Fruit fly (Drosophila melanogaster) whole organism, embryonic: ENCODE results near the gene mRpL39.

Source experiments
- Atf6 ChIP-seq: fragments of 200-800 bp; sonication (Bioruptor generic); IDR thresholded peaks from 2 replicates; pipeline ENCODE4 v1.3.6; 2022; ENCODE audit warnings: missing biosample characterization, missing genetic modification characterization
- BEAF-32 ChIP-seq: fragments of 200-800 bp; sonication (Bioruptor generic); optimal IDR thresholded peaks from 3 replicates; lab custom pipeline; 2017; ENCODE audit warnings: missing biosample characterization, missing genetic modification characterization, mild to moderate bottlenecking, moderate library complexity, missing genetic modification reagents
- Bdp1 ChIP-seq: fragments of 200-800 bp; sonication (Bioruptor generic); optimal IDR thresholded peaks from 3 replicates; lab custom pipeline; 2016; ENCODE audit warnings: missing biosample characterization, missing genetic modification characterization
- CG10209 ChIP-seq: fragments of 200-800 bp; sonication (Bioruptor generic); optimal IDR thresholded peaks from 3 replicates; lab custom pipeline; 2017; ENCODE audit warnings: missing biosample characterization, mild to moderate bottlenecking, missing genetic modification characterization, missing genetic modification reagents
- CG10431 ChIP-seq: fragments of 200-800 bp; sonication (Bioruptor generic); optimal IDR thresholded peaks from 3 replicates; lab custom pipeline; 2018; ENCODE audit warnings: missing biosample characterization, mild to moderate bottlenecking, missing genetic modification characterization
- CG10654 ChIP-seq: fragments of 200-800 bp; sonication (Bioruptor generic); optimal IDR thresholded peaks from 2 replicates; lab custom pipeline; 2016; ENCODE audit warnings: missing biosample characterization, missing genetic modification characterization
- CG12391 ChIP-seq: fragments of 200-800 bp; sonication (Bioruptor generic); optimal IDR thresholded peaks from 3 replicates; lab custom pipeline; 2018; ENCODE audit warnings: missing biosample characterization, mild to moderate bottlenecking, missing genetic modification characterization, moderate library complexity
- CG12659 ChIP-seq: fragments of 200-800 bp; sonication (Bioruptor generic); optimal IDR thresholded peaks from 3 replicates; lab custom pipeline; 2017; ENCODE audit warnings: mild to moderate bottlenecking, missing biosample characterization, missing genetic modification reagents, missing genetic modification characterization
- CG13894 ChIP-seq: fragments of 200-800 bp; sonication (Bioruptor generic); optimal IDR thresholded peaks from 3 replicates; lab custom pipeline; 2018; ENCODE audit warnings: missing biosample characterization, mild to moderate bottlenecking, missing genetic modification characterization, moderate library complexity
- CG1529 ChIP-seq: fragments of 200-800 bp; sonication (Bioruptor generic); optimal IDR thresholded peaks from 3 replicates; lab custom pipeline; 2018; ENCODE audit warnings: missing biosample characterization, missing genetic modification characterization
- CG15514 ChIP-seq: fragments of 200-800 bp; sonication (Bioruptor generic); optimal IDR thresholded peaks from 3 replicates; lab custom pipeline; 2017; ENCODE audit warnings: missing biosample characterization, missing genetic modification characterization, mild to moderate bottlenecking, moderate library complexity, missing genetic modification reagents
- CG17186 ChIP-seq: fragments of 200-800 bp; sonication (Bioruptor generic); optimal IDR thresholded peaks from 3 replicates; lab custom pipeline; 2017; ENCODE audit warnings: missing biosample characterization, missing genetic modification reagents, missing genetic modification characterization
- CG17385 ChIP-seq: fragments of 200-800 bp; sonication (Bioruptor generic); optimal IDR thresholded peaks from 3 replicates; lab custom pipeline; 2018; ENCODE audit warnings: missing biosample characterization, mild to moderate bottlenecking, missing genetic modification characterization
- CG3281 ChIP-seq: fragments of 200-800 bp; sonication (Bioruptor generic); optimal IDR thresholded peaks from 3 replicates; lab custom pipeline; 2017; ENCODE audit warnings: missing biosample characterization, mild to moderate bottlenecking, missing genetic modification characterization
- CG4617 ChIP-seq: fragments of 200-800 bp; sonication (Bioruptor generic); optimal IDR thresholded peaks from 3 replicates; lab custom pipeline; 2016; ENCODE audit warnings: missing biosample characterization, missing genetic modification characterization, borderline replicate concordance
- CG7745 ChIP-seq: fragments of 200-800 bp; sonication (Bioruptor generic); optimal IDR thresholded peaks from 2 replicates; lab custom pipeline; 2018; ENCODE audit warnings: missing biosample characterization, mild to moderate bottlenecking, missing genetic modification characterization, moderate library complexity
- CG7987 ChIP-seq: fragments of 200-800 bp; sonication (Bioruptor generic); optimal IDR thresholded peaks from 2 replicates; lab custom pipeline; 2018; ENCODE audit warnings: missing biosample characterization, mild to moderate bottlenecking, missing genetic modification characterization, moderate library complexity
- CG8388 ChIP-seq: fragments of 200-800 bp; sonication (Bioruptor generic); optimal IDR thresholded peaks from 2 replicates; lab custom pipeline; 2019; ENCODE audit warnings: missing biosample characterization, mild to moderate bottlenecking, missing genetic modification characterization, moderate library complexity
- Camta ChIP-seq: fragments of 200-800 bp; sonication (Bioruptor generic); optimal IDR thresholded peaks from 2 replicates; lab custom pipeline; 2016; ENCODE audit warnings: missing biosample characterization, missing genetic modification characterization
- Chrac-16 ChIP-seq: fragments of 200-800 bp; sonication (Bioruptor generic); optimal IDR thresholded peaks from 3 replicates; lab custom pipeline; 2016; ENCODE audit warnings: missing biosample characterization, missing genetic modification characterization
- Dip2 ChIP-seq: fragments of 200-800 bp; sonication (Bioruptor generic); IDR thresholded peaks from 2 replicates; pipeline ENCODE4 v1.3.6; 2022; ENCODE audit warnings: missing biosample characterization, missing genetic modification characterization
- H2.0 ChIP-seq: fragments of 200-800 bp; sonication (Bioruptor generic); IDR thresholded peaks from 2 replicates; pipeline ENCODE4 v1.3.6; 2022; ENCODE audit warnings: missing biosample characterization, missing genetic modification characterization
- HmgD ChIP-seq: fragments of 200-800 bp; sonication (Bioruptor generic); optimal IDR thresholded peaks from 3 replicates; lab custom pipeline; 2016; ENCODE audit warnings: missing biosample characterization, missing genetic modification characterization
- HmgZ ChIP-seq: fragments of 200-800 bp; sonication (Bioruptor generic); optimal IDR thresholded peaks from 2 replicates; lab custom pipeline; 2018; ENCODE audit warnings: missing biosample characterization, mild to moderate bottlenecking, missing genetic modification characterization
- Neu2 ChIP-seq: fragments of 200-800 bp; sonication (Bioruptor generic); optimal IDR thresholded peaks from 3 replicates; lab custom pipeline; 2016; ENCODE audit warnings: missing biosample characterization, missing genetic modification characterization, borderline replicate concordance
- Sry-δ ChIP-seq: fragments of 200-800 bp; sonication (Bioruptor generic); optimal IDR thresholded peaks from 2 replicates; lab custom pipeline; 2016; ENCODE audit warnings: missing biosample characterization, missing genetic modification characterization
- Xrp1 ChIP-seq: fragments of 200-800 bp; sonication (Bioruptor generic); IDR thresholded peaks from 2 replicates; pipeline ENCODE4 v1.3.6; 2022; ENCODE audit warnings: missing biosample characterization, missing genetic modification characterization
- ap ChIP-seq: fragments of 200-800 bp; sonication (Bioruptor generic); IDR thresholded peaks from 2 replicates; pipeline ENCODE4 v1.3.6; 2022; ENCODE audit warnings: missing biosample characterization, missing genetic modification characterization
- ase ChIP-seq: fragments of 200-800 bp; sonication (Bioruptor generic); IDR thresholded peaks from 3 replicates; pipeline ENCODE4 v1.3.6; 2022; ENCODE audit warnings: missing biosample characterization, missing genetic modification characterization
- bowl ChIP-seq: fragments of 200-800 bp; sonication (Bioruptor generic); IDR thresholded peaks from 2 replicates; pipeline ENCODE4 v1.3.6; 2022; ENCODE audit warnings: missing biosample characterization, missing genetic modification characterization
- btn ChIP-seq: fragments of 200-800 bp; sonication (Bioruptor generic); optimal IDR thresholded peaks from 2 replicates; lab custom pipeline; 2016; ENCODE audit warnings: missing biosample characterization, missing genetic modification characterization
- chn ChIP-seq: fragments of 200-800 bp; sonication (Bioruptor generic); optimal IDR thresholded peaks from 2 replicates; lab custom pipeline; 2016; ENCODE audit warnings: missing biosample characterization, missing genetic modification characterization
- dan ChIP-seq: fragments of 200-800 bp; sonication (Bioruptor generic); IDR thresholded peaks from 2 replicates; pipeline ENCODE4 v1.3.6; 2022; ENCODE audit warnings: missing biosample characterization, missing genetic modification characterization
- exex ChIP-seq: fragments of 200-800 bp; sonication (Bioruptor generic); optimal IDR thresholded peaks from 4 replicates; lab custom pipeline; 2018; ENCODE audit warnings: missing biosample characterization, mild to moderate bottlenecking, missing genetic modification characterization, moderate library complexity
- fd64A ChIP-seq: fragments of 200-800 bp; sonication (Bioruptor generic); optimal IDR thresholded peaks from 3 replicates; lab custom pipeline; 2018; ENCODE audit warnings: missing biosample characterization, mild to moderate bottlenecking, missing genetic modification characterization
- fru ChIP-seq: fragments of >200 bp; optimal IDR thresholded peaks from 2 replicates; lab custom pipeline; 2017
- hb ChIP-seq: fragments of 200-800 bp; sonication (Bioruptor generic); IDR thresholded peaks from 3 replicates; pipeline ENCODE4 v1.3.6; 2022; ENCODE audit warnings: missing biosample characterization, missing genetic modification characterization; ENCODE audit not compliant: partially characterized antibody
- hbn ChIP-seq: fragments of 200-800 bp; sonication (Bioruptor generic); IDR thresholded peaks from 2 replicates; pipeline ENCODE4 v1.3.6; 2022; ENCODE audit warnings: missing biosample characterization, missing genetic modification characterization; ENCODE audit not compliant: partially characterized antibody
- odd ChIP-seq: fragments of 200-800 bp; sonication (Bioruptor generic); optimal IDR thresholded peaks from 2 replicates; lab custom pipeline; 2017; ENCODE audit warnings: missing biosample characterization, mild to moderate bottlenecking, missing genetic modification characterization
- onecut ChIP-seq: fragments of 200-800 bp; sonication (Bioruptor generic); IDR thresholded peaks from 2 replicates; pipeline ENCODE4 v1.3.6; 2022; ENCODE audit warnings: missing biosample characterization, missing genetic modification characterization
- ranshi ChIP-seq: fragments of 200-800 bp; sonication (Bioruptor generic); IDR thresholded peaks from 2 replicates; pipeline ENCODE4 v1.3.6; 2022; ENCODE audit warnings: missing biosample characterization, missing genetic modification characterization
- seq ChIP-seq: fragments of 200-800 bp; sonication (Bioruptor generic); IDR thresholded peaks from 2 replicates; pipeline ENCODE4 v1.3.6; 2022; ENCODE audit warnings: missing biosample characterization, missing genetic modification characterization
- shn ChIP-seq: fragments of 200-800 bp; sonication (Bioruptor generic); optimal IDR thresholded peaks from 3 replicates; lab custom pipeline; 2016; ENCODE audit warnings: missing biosample characterization, missing genetic modification characterization
- sima ChIP-seq: fragments of 200-800 bp; sonication (Bioruptor generic); optimal IDR thresholded peaks from 2 replicates; lab custom pipeline; 2016; ENCODE audit warnings: missing biosample characterization, missing genetic modification characterization
- sob ChIP-seq: fragments of 200-800 bp; sonication (Bioruptor generic); IDR thresholded peaks from 2 replicates; pipeline ENCODE4 v1.3.6; 2022; ENCODE audit warnings: missing biosample characterization, missing genetic modification characterization
- stwl ChIP-seq: fragments of 200-800 bp; sonication (Bioruptor generic); optimal IDR thresholded peaks from 3 replicates; lab custom pipeline; 2018; ENCODE audit warnings: missing biosample characterization, mild to moderate bottlenecking, missing genetic modification characterization, moderate library complexity
- sug ChIP-seq: fragments of 200-800 bp; optimal IDR thresholded peaks from 2 replicates; lab custom pipeline; 2019; ENCODE audit warnings: missing biosample characterization, mild to moderate bottlenecking, missing genetic modification characterization, moderate library complexity
- twi ChIP-seq: fragments of 200-800 bp; optimal IDR thresholded peaks from 2 replicates; lab custom pipeline; 2019; ENCODE audit warnings: missing biosample characterization, mild to moderate bottlenecking, missing genetic modification characterization, moderate library complexity
- unc-4 ChIP-seq: fragments of 200-800 bp; sonication (Bioruptor generic); IDR thresholded peaks from 2 replicates; pipeline ENCODE4 v1.3.6; 2022; ENCODE audit warnings: missing biosample characterization, missing genetic modification characterization; ENCODE audit not compliant: partially characterized antibody
- zfh1 ChIP-seq: fragments of 200-800 bp; sonication (Bioruptor generic); IDR thresholded peaks from 3 replicates; pipeline ENCODE4 v1.3.6; 2022; ENCODE audit warnings: missing biosample characterization, missing genetic modification characterization
- zfh2 ChIP-seq: fragments of 200-800 bp; sonication (Bioruptor generic); optimal IDR thresholded peaks from 2 replicates; lab custom pipeline; 2016; ENCODE audit warnings: missing biosample characterization, missing genetic modification characterization

mRpL39 gene

DNA sequence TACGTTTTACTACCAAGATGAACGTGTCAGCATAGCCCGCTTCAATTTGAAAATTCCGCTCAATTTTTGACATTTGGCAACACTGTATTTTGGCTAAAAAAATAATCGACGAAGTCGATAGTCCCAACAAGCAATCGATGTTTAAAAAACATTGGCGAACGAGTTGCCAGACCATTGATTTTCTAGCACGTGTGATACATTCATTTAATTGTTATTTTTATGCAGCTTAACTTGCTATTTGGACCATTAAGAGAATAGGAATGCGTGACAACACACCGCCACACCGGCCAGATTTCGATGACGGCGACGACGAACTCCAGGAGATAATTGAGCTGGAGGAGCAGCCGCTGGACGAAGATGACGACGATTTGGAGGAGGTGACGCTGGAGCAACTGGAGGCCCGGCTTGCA lies 16.8 kb downstream of the mRpL39 start, which contains the start of gene CG5114 (continued):
- TF ChIP-seq dan (GFP tag; lab: Robert Waterston, UW) = no peak
- peak; percentile 69 for TF ChIP-seq CG7987 (GFP tag; lab: Kevin White, UChicago)
- TF ChIP-seq CG3281 (GFP tag; lab: Kevin White, UChicago) = peak; percentile 36
- TF ChIP-seq Camta = peak; percentile 51
- TF ChIP-seq bowl = no peak
- peak; percentile 6 for TF ChIP-seq zfh2
- TF ChIP-seq Sry-δ (GFP tag; lab: Kevin White, UChicago) = peak; percentile 88
- TF ChIP-seq Chrac-16 (GFP tag; lab: Kevin White, UChicago) = no peak
- peak; percentile 64 for TF ChIP-seq CG17186 (GFP tag; lab: Kevin White, UChicago)
- TF ChIP-seq CG7745 (tag; lab: Kevin White, UChicago) = no peak
- TF ChIP-seq twi (tag; lab: Kevin White, UChicago) = peak; percentile 59
- no peak for TF ChIP-seq fru (lab: Kevin White, UChicago)
- no peak for TF ChIP-seq CG1529 (GFP tag; lab: Kevin White, UChicago)
- peak; percentile 93 for TF ChIP-seq BEAF-32
- TF ChIP-seq fd64A (GFP tag; lab: Kevin White, UChicago) = no peak
- peak; percentile 67 for TF ChIP-seq CG15514
- no peak for TF ChIP-seq odd (GFP tag; lab: Kevin White, UChicago)
- peak; percentile 95 for TF ChIP-seq stwl
- TF ChIP-seq CG4617 (GFP tag; lab: Kevin White, UChicago) = peak; percentile 66
- peak; percentile 93 for TF ChIP-seq hbn (GFP tag; lab: Robert Waterston, UW)
- no peak; the same call in 2 of the 3 replicates for TF ChIP-seq ase
- TF ChIP-seq seq (GFP tag; lab: Robert Waterston, UW) = no peak
- no peak for TF ChIP-seq CG10654
- TF ChIP-seq shn (GFP tag; lab: Kevin White, UChicago) = peak; percentile 2
- TF ChIP-seq CG12659 (GFP tag; lab: Kevin White, UChicago) = peak; percentile 63
- TF ChIP-seq onecut = peak; percentile 33
- TF ChIP-seq exex (tag; lab: Kevin White, UChicago) = peak; percentile 41
- peak; percentile 2 for TF ChIP-seq CG8388 (GFP tag; lab: Kevin White, UChicago)
- TF ChIP-seq btn (GFP tag; lab: Kevin White, UChicago) = no peak
- peak; percentile 90 for TF ChIP-seq unc-4 (GFP tag; lab: Robert Waterston, UW)
- TF ChIP-seq CG10209 (GFP tag; lab: Kevin White, UChicago) = no peak
- no peak for TF ChIP-seq CG17385 (GFP tag; lab: Kevin White, UChicago)
- peak; percentile 16 for TF ChIP-seq Bdp1 (GFP tag; lab: Kevin White, UChicago)
- peak; percentile 54 for TF ChIP-seq sug (tag; lab: Kevin White, UChicago)
- TF ChIP-seq Neu2 (GFP tag; lab: Kevin White, UChicago) = no peak
- no peak for TF ChIP-seq chn (GFP tag; lab: Kevin White, UChicago)
- TF ChIP-seq ap (GFP tag; lab: Robert Waterston, UW) = no peak
- TF ChIP-seq CG13894 (tag; lab: Kevin White, UChicago) = peak; percentile 65
- TF ChIP-seq sima = no peak
- TF ChIP-seq HmgD (GFP tag; lab: Kevin White, UChicago) = peak; percentile 38
- TF ChIP-seq CG10431 (GFP tag; lab: Kevin White, UChicago) = no peak
- TF ChIP-seq CG12391 (tag; lab: Kevin White, UChicago) = peak; percentile 62
- TF ChIP-seq zfh1 = 0 out of 3 replicates have a peak, but pooled peaks have one; percentile 50
- no peak for TF ChIP-seq Dip2 (GFP tag; lab: Robert Waterston, UW)
- TF ChIP-seq HmgZ (tag; lab: Kevin White, UChicago) = peak; percentile 80
- TF ChIP-seq H2.0 (GFP tag; lab: Robert Waterston, UW) = peak; percentile 55; the same call in 1 of the 2 replicates
- TF ChIP-seq Xrp1 = peak; percentile 57; the same call in 1 of the 2 replicates
- 0 out of 2 replicates have a peak, but pooled peaks have one; percentile 26 for TF ChIP-seq Atf6 (GFP tag; lab: Robert Waterston, UW)
- TF ChIP-seq ranshi (GFP tag; lab: Robert Waterston, UW) = no peak
- peak; percentile 63; the same call in 1 of the 2 replicates for TF ChIP-seq sob (GFP tag; lab: Robert Waterston, UW)
- peak; percentile 87; the same call in 2 of the 3 replicates for TF ChIP-seq hb (GFP tag; lab: Robert Waterston, UW)
